Fruit fly (Drosophila melanogaster): ENCODE measurements around the gene trn.

dm6 chr3L:13155276-13155675 lies 41.2 kb downstream of the trn start:
- TF ChIP-seq Hr51 (GFP tag; optimal IDR thresholded peaks at IDR 0.05) = no peak
- no peak for TF ChIP-seq lilli (GFP tag; optimal IDR thresholded peaks at IDR 0.05)
- TF ChIP-seq dm (GFP tag; optimal IDR thresholded peaks at IDR 0.05) = no peak
- TF ChIP-seq CG34224 (GFP tag; IDR thresholded peaks at IDR 0.05; ENCODE audit: partially characterized antibody) = no peak
- no peak for TF ChIP-seq pho (GFP tag; optimal IDR thresholded peaks at IDR 0.05)
- TF ChIP-seq Adf1 (GFP tag; IDR thresholded peaks at IDR 0.05) = no peak
- TF ChIP-seq Abd-B (GFP tag; optimal IDR thresholded peaks at IDR 0.05) = no peak
- no peak for TF ChIP-seq wek (GFP tag; optimal IDR thresholded peaks at IDR 0.05)
- TF ChIP-seq NC2α (GFP tag; optimal IDR thresholded peaks at IDR 0.05) = no peak
